Fruit fly (Drosophila melanogaster) whole organism, embryonic: ENCODE results near the gene AP-1mu.
A peak's percentile ranks its signal among the peaks of the same experiment; 100 is the strongest.

ENCODE experiments used
- BtbVII ChIP-seq: fragments of 200-800 bp; sonication (Bioruptor generic); optimal IDR thresholded peaks from 3 replicates; lab custom pipeline; 2017; ENCODE audit warnings: missing biosample characterization, mild to moderate bottlenecking, missing genetic modification characterization
- CG1024 ChIP-seq: fragments of 200-800 bp; sonication (Bioruptor generic); IDR thresholded peaks from 2 replicates; pipeline ENCODE4 v1.3.6; 2022; ENCODE audit warnings: missing biosample characterization, missing genetic modification characterization
- CG11456 ChIP-seq: fragments of 200-800 bp; sonication (Bioruptor generic); IDR thresholded peaks from 3 replicates; pipeline ENCODE4 v1.3.6; 2022; ENCODE audit warnings: missing biosample characterization, missing genetic modification characterization
- CG12659 ChIP-seq: fragments of 200-800 bp; sonication (Bioruptor generic); optimal IDR thresholded peaks from 3 replicates; lab custom pipeline; 2017; ENCODE audit warnings: mild to moderate bottlenecking, missing biosample characterization, missing genetic modification reagents, missing genetic modification characterization
- CG12942 ChIP-seq: fragments of 200-800 bp; sonication (Bioruptor generic); optimal IDR thresholded peaks from 3 replicates; lab custom pipeline; 2016; ENCODE audit warnings: missing biosample characterization, missing genetic modification characterization
- CG15073 ChIP-seq: fragments of 200-800 bp; sonication (Bioruptor generic); optimal IDR thresholded peaks from 2 replicates; lab custom pipeline; 2016; ENCODE audit warnings: missing biosample characterization, missing genetic modification characterization
- CG1529 ChIP-seq: fragments of 200-800 bp; sonication (Bioruptor generic); optimal IDR thresholded peaks from 3 replicates; lab custom pipeline; 2018; ENCODE audit warnings: missing biosample characterization, missing genetic modification characterization
- CG16779 ChIP-seq: fragments of 200-800 bp; sonication (Bioruptor generic); IDR thresholded peaks from 2 replicates; pipeline ENCODE4 v1.3.6; 2022; ENCODE audit warnings: missing biosample characterization, missing genetic modification characterization
- CG16815 ChIP-seq: fragments of 200-800 bp; sonication (Bioruptor generic); optimal IDR thresholded peaks from 3 replicates; lab custom pipeline; 2017; ENCODE audit warnings: missing biosample characterization, mild to moderate bottlenecking, missing genetic modification characterization
- CG18262 ChIP-seq: fragments of 200-800 bp; optimal IDR thresholded peaks from 3 replicates; lab custom pipeline; 2019; ENCODE audit warnings: missing biosample characterization, mild to moderate bottlenecking, missing genetic modification characterization, moderate library complexity
- CG2875 ChIP-seq: fragments of 200-800 bp; sonication (Bioruptor generic); optimal IDR thresholded peaks from 2 replicates; lab custom pipeline; 2017; ENCODE audit warnings: missing biosample characterization, mild to moderate bottlenecking, missing genetic modification characterization, missing genetic modification reagents
- CG32532 ChIP-seq: fragments of 200-800 bp; sonication (Bioruptor generic); IDR thresholded peaks from 2 replicates; pipeline ENCODE4 v1.3.6; 2022; ENCODE audit warnings: missing biosample characterization, missing genetic modification characterization
- CG5245 ChIP-seq: fragments of 200-800 bp; sonication (Bioruptor generic); optimal IDR thresholded peaks from 3 replicates; lab custom pipeline; 2016; ENCODE audit warnings: missing biosample characterization, missing genetic modification characterization
- CG6654 ChIP-seq: fragments of 200-800 bp; sonication (Bioruptor generic); optimal IDR thresholded peaks from 2 replicates; lab custom pipeline; 2017; ENCODE audit warnings: missing biosample characterization, mild to moderate bottlenecking, missing genetic modification characterization
- CG7928 ChIP-seq: fragments of 200-800 bp; sonication (Bioruptor generic); optimal IDR thresholded peaks from 2 replicates; lab custom pipeline; 2017; ENCODE audit warnings: missing biosample characterization, mild to moderate bottlenecking, missing genetic modification characterization
- CG7963 ChIP-seq: fragments of 200-800 bp; sonication (Bioruptor generic); IDR thresholded peaks from 3 replicates; pipeline ENCODE4 v1.3.6; 2022; ENCODE audit warnings: missing biosample characterization, missing genetic modification characterization; ENCODE audit not compliant: partially characterized antibody
- CG8089 ChIP-seq: fragments of 200-800 bp; sonication (Bioruptor generic); optimal IDR thresholded peaks from 3 replicates; lab custom pipeline; 2016; ENCODE audit warnings: missing biosample characterization, missing genetic modification characterization
- CG8478 ChIP-seq: fragments of >200 bp; optimal IDR thresholded peaks from 2 replicates; lab custom pipeline; 2018
- CG9797 ChIP-seq: fragments of 200-800 bp; sonication (Bioruptor generic); optimal IDR thresholded peaks from 3 replicates; lab custom pipeline; 2018; ENCODE audit warnings: missing biosample characterization, mild to moderate bottlenecking, missing genetic modification characterization
- Doc3 ChIP-seq: fragments of 200-800 bp; sonication (Bioruptor generic); IDR thresholded peaks from 3 replicates; pipeline ENCODE4 v1.3.6; 2022; ENCODE audit warnings: missing biosample characterization, missing genetic modification characterization; ENCODE audit not compliant: partially characterized antibody
- Ets65A ChIP-seq: fragments of 200-800 bp; sonication (Bioruptor generic); peaks from one replicate; lab custom pipeline; 2016; ENCODE audit warnings: missing biosample characterization, missing genetic modification characterization
- HHEX ChIP-seq: fragments of 200-800 bp; sonication (Bioruptor generic); optimal IDR thresholded peaks from 3 replicates; lab custom pipeline; 2017; ENCODE audit warnings: missing biosample characterization, mild to moderate bottlenecking, missing genetic modification characterization, missing genetic modification reagents
- Hr3 ChIP-seq: fragments of 200-800 bp; sonication (Bioruptor generic); optimal IDR thresholded peaks from 3 replicates; lab custom pipeline; 2016; ENCODE audit warnings: missing biosample characterization, missing genetic modification characterization
- Hr78 ChIP-seq, 2 experiments: fragments of 200-800 bp in 1 of 2; fragments of >200 bp in 1 of 2; sonication (Bioruptor generic) in 1 of 2; optimal IDR thresholded peaks; 2 replicates each; lab custom pipeline; 2017 to 2019; ENCODE audit warnings: missing biosample characterization in 2 of 2, missing genetic modification characterization in 2 of 2, mild to moderate bottlenecking in 1 of 2, moderate library complexity in 1 of 2
- Jarid2 ChIP-seq: fragments of 200-800 bp; sonication (Bioruptor generic); optimal IDR thresholded peaks from 3 replicates; lab custom pipeline; 2017; ENCODE audit warnings: mild to moderate bottlenecking, missing biosample characterization, missing genetic modification reagents, missing genetic modification characterization
- Lim3 ChIP-seq: fragments of 200-800 bp; sonication (Bioruptor generic); IDR thresholded peaks from 2 replicates; pipeline ENCODE4 v1.3.6; 2022; ENCODE audit warnings: missing biosample characterization, missing genetic modification characterization
- Oli ChIP-seq: fragments of 200-800 bp; sonication (Bioruptor generic); optimal IDR thresholded peaks from 2 replicates; lab custom pipeline; 2018; ENCODE audit warnings: missing biosample characterization, mild to moderate bottlenecking, missing genetic modification characterization, moderate library complexity
- Pdp1 ChIP-seq, 2 experiments: fragments of 200-800 bp; sonication (Bioruptor generic); optimal IDR thresholded peaks; 3 replicates each; lab custom pipeline; 2016; ENCODE audit warnings: missing biosample characterization in 2 of 2, missing genetic modification characterization in 2 of 2, mild to moderate bottlenecking in 1 of 2, moderate library complexity in 1 of 2
- Stat92E ChIP-seq, 3 experiments: fragments of >200 bp in 2 of 3; fragments of 200-800 bp in 1 of 3; sonication (Bioruptor generic) in 1 of 3; optimal IDR thresholded peaks; 2 replicates each; lab custom pipeline; 2017 to 2019; ENCODE audit warnings: missing biosample characterization in 3 of 3, missing genetic modification characterization in 3 of 3, mild to moderate bottlenecking in 1 of 3, moderate library complexity in 1 of 3
- TFAM ChIP-seq: fragments of 200-800 bp; sonication (Bioruptor generic); optimal IDR thresholded peaks from 2 replicates; lab custom pipeline; 2017; ENCODE audit warnings: missing biosample characterization, missing genetic modification characterization, inconsistent platforms
- aop ChIP-seq: fragments of 200-800 bp; sonication (Bioruptor generic); IDR thresholded peaks from 2 replicates; pipeline ENCODE4 v1.3.6; 2022; ENCODE audit warnings: missing biosample characterization, missing genetic modification characterization
- bbx ChIP-seq: fragments of 200-800 bp; sonication (Bioruptor generic); IDR thresholded peaks from 2 replicates; pipeline ENCODE4 v1.3.6; 2022; ENCODE audit warnings: missing biosample characterization, missing genetic modification characterization; ENCODE audit not compliant: partially characterized antibody
- crc ChIP-seq: fragments of 200-800 bp; sonication (Bioruptor generic); optimal IDR thresholded peaks from 2 replicates; lab custom pipeline; 2016; ENCODE audit warnings: missing biosample characterization, missing genetic modification characterization
- cwo ChIP-seq: fragments of 200-800 bp; sonication (Bioruptor generic); optimal IDR thresholded peaks from 3 replicates; lab custom pipeline; 2017; ENCODE audit warnings: missing biosample characterization, missing genetic modification characterization, mild to moderate bottlenecking, moderate library complexity, missing genetic modification reagents
- dimm ChIP-seq: fragments of 200-800 bp; sonication (Bioruptor generic); IDR thresholded peaks from 2 replicates; pipeline ENCODE4 v1.3.6; 2022; ENCODE audit warnings: missing biosample characterization, missing genetic modification characterization
- emc ChIP-seq: fragments of 200-800 bp; sonication (Bioruptor generic); optimal IDR thresholded peaks from 2 replicates; lab custom pipeline; 2016; ENCODE audit warnings: missing biosample characterization, missing genetic modification characterization
- esg ChIP-seq: fragments of 200-800 bp; sonication (Bioruptor generic); conservative IDR thresholded peaks from 2 replicates; pipeline ENCODE4 v1.3.6; 2022; ENCODE audit warnings: missing biosample characterization, missing genetic modification characterization
- fd64A ChIP-seq: fragments of 200-800 bp; sonication (Bioruptor generic); optimal IDR thresholded peaks from 3 replicates; lab custom pipeline; 2018; ENCODE audit warnings: missing biosample characterization, mild to moderate bottlenecking, missing genetic modification characterization
- gem ChIP-seq: fragments of 200-800 bp; sonication (Bioruptor generic); optimal IDR thresholded peaks from 2 replicates; lab custom pipeline; 2019; ENCODE audit warnings: missing biosample characterization, mild to moderate bottlenecking, missing genetic modification characterization, moderate library complexity
- hth ChIP-seq: fragments of >200 bp; optimal IDR thresholded peaks from 2 replicates; lab custom pipeline; 2017; ENCODE audit warnings: inconsistent platforms
- pfk ChIP-seq: fragments of 200-800 bp; sonication (Bioruptor generic); optimal IDR thresholded peaks from 2 replicates; lab custom pipeline; 2018; ENCODE audit warnings: missing biosample characterization, mild to moderate bottlenecking, missing genetic modification characterization, moderate library complexity
- prd ChIP-seq, 3 experiments: fragments of >200 bp in 2 of 3; fragments of 200-800 bp in 1 of 3; sonication (Bioruptor generic) in 1 of 3; optimal IDR thresholded peaks in 2 of 3; IDR thresholded peaks in 1 of 3; 2 replicates in 2 of 3; 3 replicates in 1 of 3; pipeline versions ENCODE4 v1.3.6 to Lab custom; 2017 to 2022; ENCODE audit warnings: missing biosample characterization in 1 of 3, missing genetic modification characterization in 1 of 3
- rib ChIP-seq: fragments of 200-800 bp; sonication (Bioruptor generic); IDR thresholded peaks from 2 replicates; pipeline ENCODE4 v1.3.6; 2022; ENCODE audit warnings: missing biosample characterization, missing genetic modification characterization
- sd ChIP-seq: fragments of 200-800 bp; sonication (Bioruptor generic); optimal IDR thresholded peaks from 3 replicates; lab custom pipeline; 2018; ENCODE audit warnings: missing biosample characterization, mild to moderate bottlenecking, missing genetic modification characterization, moderate library complexity
- sima ChIP-seq: fragments of 200-800 bp; sonication (Bioruptor generic); optimal IDR thresholded peaks from 2 replicates; lab custom pipeline; 2016; ENCODE audit warnings: missing biosample characterization, missing genetic modification characterization
- slp2 ChIP-seq: fragments of 200-800 bp; sonication (Bioruptor generic); optimal IDR thresholded peaks from 2 replicates; lab custom pipeline; 2016; ENCODE audit warnings: missing biosample characterization, missing genetic modification characterization
- sqz ChIP-seq: fragments of 200-800 bp; sonication (Bioruptor generic); optimal IDR thresholded peaks from 3 replicates; lab custom pipeline; 2018; ENCODE audit warnings: missing biosample characterization, mild to moderate bottlenecking, missing genetic modification characterization
- stwl ChIP-seq: fragments of 200-800 bp; sonication (Bioruptor generic); optimal IDR thresholded peaks from 3 replicates; lab custom pipeline; 2018; ENCODE audit warnings: missing biosample characterization, mild to moderate bottlenecking, missing genetic modification characterization, moderate library complexity
- sug ChIP-seq: fragments of 200-800 bp; optimal IDR thresholded peaks from 2 replicates; lab custom pipeline; 2019; ENCODE audit warnings: missing biosample characterization, mild to moderate bottlenecking, missing genetic modification characterization, moderate library complexity
- tx ChIP-seq: fragments of 200-800 bp; sonication (Bioruptor generic); optimal IDR thresholded peaks from 2 replicates; lab custom pipeline; 2016; ENCODE audit warnings: missing biosample characterization, missing genetic modification characterization

The AP-1mu gene

dm6 chr3R:9598099-9598498 lies 38.8 kb upstream of the AP-1mu start (continued):
- TF ChIP-seq CG7928 (GFP tag; lab: Kevin White, UChicago) (no peak), TFAM (no peak), CG1024 (0 out of 2 replicates have a peak, but pooled peaks have one; percentile 35), esg (GFP tag; lab: Robert Waterston, UW) (no peak; the same call in 1 of the 2 replicates), CG5245 (GFP tag; lab: Kevin White, UChicago) (peak; percentile 59), rib (no peak), Hr78 (GFP tag; optimal IDR thresholded peaks at IDR 0.05; lab: Kevin White, UChicago) (no peak), aop (GFP tag; lab: Robert Waterston, UW) (no peak), CG8089 (peak; percentile 12), prd (optimal IDR thresholded peaks at IDR 0.05; lab: Kevin White, UChicago) (no peak), prd (GFP tag; IDR thresholded peaks at IDR 0.05; lab: Robert Waterston, UW) (peak; percentile 51; the same call in 1 of the 3 replicates), sqz (GFP tag; lab: Kevin White, UChicago) (no peak), sug (tag; lab: Kevin White, UChicago) (no peak), CG6654 (GFP tag; lab: Kevin White, UChicago) (no peak), Doc3 (GFP tag; lab: Robert Waterston, UW) (no peak), dimm (GFP tag; lab: Robert Waterston, UW) (no peak), pfk (no peak), CG16815 (GFP tag; lab: Kevin White, UChicago) (peak; percentile 40), sd (tag; lab: Kevin White, UChicago) (no peak), crc (GFP tag; lab: Kevin White, UChicago) (no peak), Stat92E (GFP tag; optimal IDR thresholded peaks at IDR 0.05; lab: Kevin White, UChicago) (no peak), tx (no peak), Oli (peak; percentile 74), Lim3 (GFP tag; lab: Robert Waterston, UW) (no peak), Pdp1 (GFP tag; optimal IDR thresholded peaks at IDR 0.05; lab: Kevin White, UChicago) (peak in 1 of 2 experiments; percentile 32), CG12942 (GFP tag; lab: Kevin White, UChicago) (no peak), Jarid2 (GFP tag; lab: Kevin White, UChicago) (no peak), cwo (GFP tag; lab: Kevin White, UChicago) (no peak), CG7963 (no peak), fd64A (peak; percentile 58), slp2 (GFP tag; lab: Kevin White, UChicago) (peak; percentile 36), CG8478 (lab: Kevin White, UChicago) (no peak), sima (GFP tag; lab: Kevin White, UChicago) (no peak), stwl (tag; lab: Kevin White, UChicago) (no peak), hth (lab: Kevin White, UChicago) (no peak), Ets65A (GFP tag; lab: Kevin White, UChicago) (no peak), BtbVII (GFP tag; lab: Kevin White, UChicago) (no peak), CG9797 (GFP tag; lab: Kevin White, UChicago) (no peak), CG12659 (peak; percentile 14), gem (tag; lab: Kevin White, UChicago) (peak; percentile 78), bbx (GFP tag; lab: Robert Waterston, UW) (no peak), emc (GFP tag; lab: Kevin White, UChicago) (no peak), Hr3 (peak; percentile 32), CG16779 (no peak), HHEX (GFP tag; lab: Kevin White, UChicago) (peak; percentile 5), CG11456 (GFP tag; lab: Robert Waterston, UW) (peak; percentile 8; the same call in 1 of the 3 replicates), CG15073 (GFP tag; lab: Kevin White, UChicago) (no peak), CG32532 (GFP tag; lab: Robert Waterston, UW) (no peak), CG18262 (tag; lab: Kevin White, UChicago) (peak; percentile 64), CG1529 (GFP tag; lab: Kevin White, UChicago) (peak; percentile 52), CG2875 (GFP tag; lab: Kevin White, UChicago) (peak; percentile 54)
